Worm (Caenorhabditis elegans) whole organism, L4 larva: ENCODE measurements around the gene srx-50.

Source experiments
- F10B5.3 ChIP-seq: sonication (generic microtip); optimal IDR thresholded peaks from 2 replicates; lab custom pipeline; 2016; ENCODE audit warnings: mild to moderate bottlenecking, missing genetic modification characterization, missing compliant biosample characterization
- F26F4.8 ChIP-seq: fragments of 200-800 bp; sonication (Bioruptor generic); conservative IDR thresholded peaks from 2 replicates; pipeline ENCODE4 v1.3.6; 2022; ENCODE audit warnings: missing genetic modification characterization, missing compliant biosample characterization
- F37D6.2 ChIP-seq: sonication (generic microtip); optimal IDR thresholded peaks from 2 replicates; lab custom pipeline; 2016; ENCODE audit warnings: mild to moderate bottlenecking, missing genetic modification characterization, missing compliant biosample characterization
- F49E8.2 ChIP-seq: sonication (generic microtip); optimal IDR thresholded peaks from 2 replicates; lab custom pipeline; 2016; ENCODE audit warnings: missing compliant biosample characterization, mild to moderate bottlenecking, missing genetic modification characterization, borderline replicate concordance
- T20F7.1 ChIP-seq: fragments of 200-800 bp; sonication (Bioruptor generic); optimal IDR thresholded peaks from 2 replicates; lab custom pipeline; 2018; ENCODE audit warnings: mild to moderate bottlenecking, missing genetic modification characterization, missing compliant biosample characterization
- T26A8.4 ChIP-seq: fragments of 200-800 bp; sonication (Bioruptor generic); IDR thresholded peaks from 2 replicates; pipeline ENCODE4 v1.3.6; 2022; ENCODE audit warnings: missing genetic modification characterization, missing compliant biosample characterization
- Y48G9A.11 ChIP-seq: fragments of 200-800 bp; sonication (Bioruptor generic); IDR thresholded peaks from 2 replicates; pipeline ENCODE4 v1.3.6; 2022; ENCODE audit warnings: missing genetic modification reagents, missing genetic modification characterization, missing compliant biosample characterization
- Y75B8A.6 ChIP-seq: fragments of 200-800 bp; sonication (Bioruptor generic); IDR thresholded peaks from 2 replicates; pipeline ENCODE4 v1.3.6; 2022; ENCODE audit warnings: missing genetic modification reagents, missing genetic modification characterization, missing compliant biosample characterization
- ZK546.5 ChIP-seq, 2 experiments: sonication (generic microtip); optimal IDR thresholded peaks; 2 replicates each; lab custom pipeline; 2017; ENCODE audit warnings: missing biosample characterization in 2 of 2, missing genetic modification characterization in 2 of 2
- aha-1 ChIP-seq: fragments of 150-350 bp; peaks from one replicate; lab custom pipeline; 2014; ENCODE audit warnings: missing biosample characterization, missing genetic modification characterization
- aly-2 ChIP-seq: sonication (generic microtip); optimal IDR thresholded peaks from 2 replicates; lab custom pipeline; 2018; ENCODE audit warnings: missing biosample characterization, missing genetic modification characterization
- ama-1 ChIP-seq: fragments of 150-350 bp; optimal IDR thresholded peaks from 2 replicates; lab custom pipeline; 2014; ENCODE audit warnings: inconsistent platforms, mixed read lengths
- ceh-44 ChIP-seq: fragments of 200-800 bp; sonication (Bioruptor generic); IDR thresholded peaks from 2 replicates; pipeline ENCODE4 v1.3.6; 2022; ENCODE audit warnings: missing genetic modification reagents, missing genetic modification characterization, missing compliant biosample characterization
- ceh-62 ChIP-seq: sonication (generic microtip); optimal IDR thresholded peaks from 2 replicates; lab custom pipeline; 2017; ENCODE audit warnings: missing biosample characterization, missing genetic modification characterization
- ctbp-1 ChIP-seq: fragments of 200-800 bp; sonication (Bioruptor generic); IDR thresholded peaks from 2 replicates; pipeline ENCODE4 v1.3.6; 2022; ENCODE audit warnings: missing genetic modification reagents, missing genetic modification characterization, missing compliant biosample characterization
- daf-8 ChIP-seq: fragments of 200-800 bp; sonication (Bioruptor generic); IDR thresholded peaks from 2 replicates; pipeline ENCODE4 v1.3.6; 2022; ENCODE audit warnings: missing genetic modification characterization, missing compliant biosample characterization
- dmd-8 ChIP-seq: fragments of 200-800 bp; sonication (Bioruptor generic); IDR thresholded peaks from 2 replicates; pipeline ENCODE4 v1.3.6; 2022; ENCODE audit warnings: missing genetic modification characterization, missing compliant biosample characterization
- dmd-9 ChIP-seq: fragments of 200-800 bp; sonication (Bioruptor generic); IDR thresholded peaks from 2 replicates; pipeline ENCODE4 v1.3.6; 2022; ENCODE audit warnings: missing genetic modification reagents, missing genetic modification characterization, missing compliant biosample characterization
- dpl-1 ChIP-seq: fragments of 150-350 bp; optimal IDR thresholded peaks from 2 replicates; lab custom pipeline; 2014; ENCODE audit warnings: missing biosample characterization, missing genetic modification reagents, missing genetic modification characterization
- duxl-1 ChIP-seq: sonication (generic microtip); optimal IDR thresholded peaks from 2 replicates; lab custom pipeline; 2016; ENCODE audit warnings: mild to moderate bottlenecking, missing genetic modification characterization, moderate library complexity, missing compliant biosample characterization; ENCODE audit not compliant: poor library complexity
- dve-1 ChIP-seq: sonication (generic microtip); optimal IDR thresholded peaks from 2 replicates; lab custom pipeline; 2017; ENCODE audit warnings: antibody characterized with exemption, mild to moderate bottlenecking, missing genetic modification characterization, missing compliant biosample characterization; ENCODE audit not compliant: insufficient read depth
- fkh-10 ChIP-seq: fragments of 150-350 bp; optimal IDR thresholded peaks from 2 replicates; lab custom pipeline; 2014; ENCODE audit warnings: missing biosample characterization, missing genetic modification reagents, missing genetic modification characterization
- hif-1 ChIP-seq, 2 experiments: sonication (generic microtip); optimal IDR thresholded peaks; 2 replicates each; lab custom pipeline; 2016 to 2017; ENCODE audit warnings: missing compliant biosample characterization in 2 of 2, missing genetic modification characterization in 2 of 2, missing genetic modification reagents in 2 of 2, missing genotype in 2 of 2, mild to moderate bottlenecking in 1 of 2
- hmg-1.1 ChIP-seq: fragments of 200-800 bp; sonication (Bioruptor generic); IDR thresholded peaks from 2 replicates; pipeline ENCODE4 v1.3.6; 2022; ENCODE audit warnings: missing genetic modification reagents, missing genetic modification characterization, missing compliant biosample characterization
- jun-1 ChIP-seq: fragments of 150-350 bp; optimal IDR thresholded peaks from 2 replicates; lab custom pipeline; 2014; ENCODE audit warnings: missing biosample characterization, missing genetic modification reagents, missing genetic modification characterization
- lim-7 ChIP-seq: fragments of 200-800 bp; sonication (Bioruptor generic); IDR thresholded peaks from 2 replicates; pipeline ENCODE4 v1.3.6; 2022; ENCODE audit warnings: missing genetic modification characterization, missing compliant biosample characterization
- lin-1 ChIP-seq: fragments of 200-800 bp; sonication (Bioruptor generic); IDR thresholded peaks from 2 replicates; pipeline ENCODE4 v1.3.6; 2022; ENCODE audit warnings: missing genetic modification reagents, missing genetic modification characterization, missing compliant biosample characterization
- lin-13 ChIP-seq: fragments of 150-350 bp; optimal IDR thresholded peaks from 2 replicates; lab custom pipeline; 2014; ENCODE audit warnings: missing biosample characterization, missing genetic modification reagents, missing genetic modification characterization
- lin-29 ChIP-seq: fragments of 200-800 bp; sonication (Bioruptor generic); IDR thresholded peaks from 2 replicates; pipeline ENCODE4 v1.3.6; 2022; ENCODE audit warnings: missing genetic modification reagents, missing genetic modification characterization, missing compliant biosample characterization
- lin-38 ChIP-seq: fragments of 200-800 bp; sonication (Bioruptor generic); IDR thresholded peaks from 2 replicates; pipeline ENCODE4 v1.3.6; 2022; ENCODE audit warnings: missing genetic modification reagents, missing genetic modification characterization, missing compliant biosample characterization
- lin-39 ChIP-seq: fragments of 150-350 bp; optimal IDR thresholded peaks from 2 replicates; lab custom pipeline; 2014; ENCODE audit warnings: missing biosample characterization, missing genetic modification reagents, missing genetic modification characterization
- madf-5 ChIP-seq, 2 experiments: fragments of 200-800 bp; sonication (Bioruptor generic); IDR thresholded peaks; 2 replicates each; pipeline ENCODE4 v1.3.6; 2022; ENCODE audit warnings: missing compliant biosample characterization in 2 of 2, missing genetic modification characterization in 2 of 2
- mdt-29 ChIP-seq: fragments of 200-800 bp; sonication (Bioruptor generic); IDR thresholded peaks from 2 replicates; pipeline ENCODE4 v1.3.6; 2022; ENCODE audit warnings: missing genetic modification reagents, missing genetic modification characterization, missing compliant biosample characterization
- mxl-2 ChIP-seq: fragments of 200-800 bp; sonication (Bioruptor generic); conservative IDR thresholded peaks from 2 replicates; pipeline ENCODE4 v1.3.6; 2022; ENCODE audit warnings: missing genetic modification reagents, missing genetic modification characterization, missing compliant biosample characterization
- nhr-10 ChIP-seq: fragments of 150-350 bp; optimal IDR thresholded peaks from 2 replicates; lab custom pipeline; 2014; ENCODE audit warnings: missing biosample characterization, missing genetic modification characterization
- nhr-111 ChIP-seq: fragments of 200-800 bp; sonication (Bioruptor generic); optimal IDR thresholded peaks from 2 replicates; lab custom pipeline; 2018; ENCODE audit warnings: mild to moderate bottlenecking, missing genetic modification characterization, missing compliant biosample characterization
- nhr-42 ChIP-seq: fragments of 200-800 bp; sonication (Bioruptor generic); IDR thresholded peaks from 2 replicates; pipeline ENCODE4 v1.3.6; 2022; ENCODE audit warnings: missing genetic modification characterization, missing compliant biosample characterization
- nhr-48 ChIP-seq: sonication (generic microtip); optimal IDR thresholded peaks from 2 replicates; lab custom pipeline; 2016; ENCODE audit warnings: mild to moderate bottlenecking, missing genetic modification characterization, missing compliant biosample characterization
- nhr-77 ChIP-seq: fragments of 150-350 bp; optimal IDR thresholded peaks from 2 replicates; lab custom pipeline; 2014; ENCODE audit warnings: missing biosample characterization, missing genetic modification characterization
- pha-4 ChIP-seq, 2 experiments: fragments of 150-350 bp in 1 of 2; fragments of 200-800 bp in 1 of 2; sonication (Bioruptor generic) in 1 of 2; IDR thresholded peaks in 1 of 2; optimal IDR thresholded peaks in 1 of 2; 2 replicates each; pipeline versions ENCODE4 v1.3.6 to Lab custom; 2014 to 2022; ENCODE audit warnings: missing genetic modification characterization in 2 of 2, missing genetic modification reagents in 2 of 2, missing biosample characterization in 1 of 2, missing compliant biosample characterization in 1 of 2
- tra-1 ChIP-seq: fragments of 200-800 bp; sonication (Bioruptor generic); IDR thresholded peaks from 2 replicates; pipeline ENCODE4 v1.3.6; 2022; ENCODE audit warnings: missing genetic modification reagents, missing genetic modification characterization, missing compliant biosample characterization
- unc-130 ChIP-seq: sonication (generic microtip); optimal IDR thresholded peaks from 2 replicates; lab custom pipeline; 2016; ENCODE audit warnings: missing genetic modification reagents, missing genetic modification characterization, missing compliant biosample characterization
- vab-7 ChIP-seq: fragments of 200-800 bp; sonication (Bioruptor generic); IDR thresholded peaks from 2 replicates; pipeline ENCODE4 v1.3.6; 2022; ENCODE audit warnings: missing genetic modification reagents, missing genetic modification characterization, missing compliant biosample characterization
- zip-11 ChIP-seq: fragments of 200-800 bp; sonication (Bioruptor generic); IDR thresholded peaks from 2 replicates; pipeline ENCODE4 v1.3.6; 2022; ENCODE audit warnings: missing genetic modification characterization, missing compliant biosample characterization
- ztf-11 ChIP-seq: fragments of 150-350 bp; optimal IDR thresholded peaks from 2 replicates; lab custom pipeline; 2014; ENCODE audit warnings: missing biosample characterization, missing genetic modification characterization

The srx-50 gene

ce11 chrIV:7083382-7083784 is 25.6 kb downstream of the srx-50 start, which contains the start of gene Y43B11AR.3 (continued):
- TF ChIP-seq tra-1 (GFP tag; lab: Robert Waterston, UW) (peak; percentile 79; the same call in 1 of the 2 replicates), aha-1 (tag; lab: Kevin White, UChicago) (no peak), dmd-8 (peak; percentile 74; the same call in 1 of the 2 replicates), T26A8.4 (GFP tag; lab: Robert Waterston, UW) (no peak), ceh-44 (GFP tag; lab: Robert Waterston, UW) (0 out of 2 replicates have a peak, but pooled peaks have one; percentile 19), fkh-10 (GFP tag; lab: Kevin White, UChicago) (no peak), lin-38 (GFP tag; lab: Robert Waterston, UW) (peak; percentile 89), dmd-9 (GFP tag; lab: Robert Waterston, UW) (no peak), lin-13 (GFP tag; lab: Kevin White, UChicago) (no peak), madf-5 (GFP tag; IDR thresholded peaks at IDR 0.05; lab: Robert Waterston, UW) (peak in 1 of 2 experiments; percentile 89; a peak in 2 of 4 replicates), F26F4.8 (GFP tag; lab: Robert Waterston, UW) (peak; percentile 35; the same call in 1 of the 2 replicates), mxl-2 (GFP tag; lab: Robert Waterston, UW) (no peak), unc-130 (peak; percentile 86), lin-39 (tag; lab: Kevin White, UChicago) (no peak), T20F7.1 (no peak), Y75B8A.6 (peak; percentile 31; the same call in 1 of the 2 replicates), nhr-77 (tag; lab: Kevin White, UChicago) (no peak), pha-4 (GFP tag; IDR thresholded peaks at IDR 0.05; lab: Robert Waterston, UW) (peak; percentile 46; the same call in 1 of the 2 replicates), pha-4 (tag; optimal IDR thresholded peaks at IDR 0.05; lab: Kevin White, UChicago) (no peak), hif-1 (tag; optimal IDR thresholded peaks at IDR 0.05; lab: Kevin White, UChicago) (no peak), F49E8.2 (tag; lab: Kevin White, UChicago) (peak; percentile 95), ama-1 (lab: Kevin White, UChicago) (peak; percentile 74), nhr-111 (no peak), dpl-1 (GFP tag; lab: Kevin White, UChicago) (no peak), duxl-1 (tag; lab: Kevin White, UChicago) (peak; percentile 22), nhr-10 (tag; lab: Kevin White, UChicago) (no peak), hmg-1.1 (GFP tag; lab: Robert Waterston, UW) (no peak), jun-1 (tag; lab: Kevin White, UChicago) (no peak), mdt-29 (GFP tag; lab: Robert Waterston, UW) (peak; percentile 66; the same call in 1 of the 2 replicates), dve-1 (no peak), lin-1 (GFP tag; lab: Robert Waterston, UW) (peak; percentile 69; the same call in 1 of the 2 replicates), ZK546.5 (tag; optimal IDR thresholded peaks at IDR 0.05; lab: Kevin White, UChicago) (no peak), ctbp-1 (GFP tag; lab: Robert Waterston, UW) (peak; percentile 75), lim-7 (GFP tag; lab: Robert Waterston, UW) (no peak; the same call in none of the 2 replicates), lin-29 (GFP tag; lab: Robert Waterston, UW) (no peak)

ce11 chrIV:7083976-7084375 is 26.2 kb downstream of the srx-50 start:
- TF ChIP-seq daf-8 (GFP tag; lab: Robert Waterston, UW) (no peak), F37D6.2 (no peak), hif-1 (tag; optimal IDR thresholded peaks at IDR 0.05; lab: Kevin White, UChicago) (no peak), F10B5.3 (tag; lab: Kevin White, UChicago) (no peak), jun-1 (tag; lab: Kevin White, UChicago) (no peak), vab-7 (GFP tag; lab: Robert Waterston, UW) (no peak), zip-11 (GFP tag; lab: Robert Waterston, UW) (no peak), nhr-48 (tag; lab: Kevin White, UChicago) (no peak), nhr-42 (GFP tag; lab: Robert Waterston, UW) (0 out of 2 replicates have a peak, but pooled peaks have one; percentile 22), aha-1 (tag; lab: Kevin White, UChicago) (peak; percentile 69), Y48G9A.11 (GFP tag; lab: Robert Waterston, UW) (0 out of 2 replicates have a peak, but pooled peaks have one; percentile 26), mdt-29 (GFP tag; lab: Robert Waterston, UW) (no peak), ceh-62 (no peak), aly-2 (tag; lab: Kevin White, UChicago) (no peak), ztf-11 (no peak), unc-130 (no peak)
- TF ChIP-seq, all 104 proteins: peak for 3
